Worm (Caenorhabditis elegans) whole organism, late embryonic: ENCODE data around the gene fbxb-37.

Source experiments
- C08G9.2 ChIP-seq: sonication (generic microtip); optimal IDR thresholded peaks from 2 replicates; lab custom pipeline; 2016; ENCODE audit warnings: mild to moderate bottlenecking, missing genetic modification characterization, moderate library complexity, missing compliant biosample characterization
- C38D4.7 ChIP-seq: fragments of 200-800 bp; sonication (Bioruptor generic); optimal IDR thresholded peaks from 2 replicates; lab custom pipeline; 2018; ENCODE audit warnings: mild to moderate bottlenecking, missing genetic modification characterization, moderate library complexity, missing compliant biosample characterization
- F13H6.1 ChIP-seq: sonication (generic microtip); optimal IDR thresholded peaks from 2 replicates; lab custom pipeline; 2016; ENCODE audit warnings: missing genetic modification characterization, missing compliant biosample characterization
- K02D7.2 ChIP-seq: sonication (generic microtip); optimal IDR thresholded peaks from 2 replicates; lab custom pipeline; 2017; ENCODE audit warnings: mild to moderate bottlenecking, missing genetic modification characterization, missing compliant biosample characterization
- K09A11.1 ChIP-seq: sonication (generic microtip); optimal IDR thresholded peaks from 2 replicates; lab custom pipeline; 2017; ENCODE audit warnings: antibody characterized with exemption, mild to moderate bottlenecking, missing genetic modification characterization, missing compliant biosample characterization; ENCODE audit not compliant: insufficient read depth
- T23F11.4 ChIP-seq: fragments of 200-800 bp; sonication (Bioruptor generic); optimal IDR thresholded peaks from 2 replicates; lab custom pipeline; 2018; ENCODE audit warnings: mild to moderate bottlenecking, missing genetic modification characterization, missing compliant biosample characterization
- Y22D7AL.16 ChIP-seq: sonication (generic microtip); optimal IDR thresholded peaks from 2 replicates; lab custom pipeline; 2016; ENCODE audit warnings: missing genetic modification characterization, missing compliant biosample characterization
- ahr-1 ChIP-seq: sonication (generic microtip); optimal IDR thresholded peaks from 2 replicates; lab custom pipeline; 2016; ENCODE audit warnings: missing genetic modification characterization, missing compliant biosample characterization
- ceh-14 ChIP-seq: sonication (generic microtip); optimal IDR thresholded peaks from 2 replicates; lab custom pipeline; 2016; ENCODE audit warnings: missing genotype, missing genetic modification characterization, missing compliant biosample characterization
- ceh-2 ChIP-seq: sonication (generic microtip); optimal IDR thresholded peaks from 2 replicates; lab custom pipeline; 2016; ENCODE audit warnings: missing genotype, missing genetic modification characterization, missing compliant biosample characterization
- ceh-30 ChIP-seq: fragments of 150-350 bp; optimal IDR thresholded peaks from 2 replicates; lab custom pipeline; 2014; ENCODE audit warnings: missing biosample characterization, missing genetic modification characterization
- ceh-31 ChIP-seq: sonication (generic microtip); optimal IDR thresholded peaks from 2 replicates; lab custom pipeline; 2016; ENCODE audit warnings: missing genetic modification characterization, missing compliant biosample characterization
- ceh-34 ChIP-seq: sonication (generic microtip); optimal IDR thresholded peaks from 2 replicates; lab custom pipeline; 2016; ENCODE audit warnings: mild to moderate bottlenecking, missing genetic modification characterization, missing compliant biosample characterization
- ceh-6 ChIP-seq: fragments of 200-800 bp; sonication (Bioruptor generic); optimal IDR thresholded peaks from 2 replicates; lab custom pipeline; 2018; ENCODE audit warnings: mild to moderate bottlenecking, missing genetic modification characterization, missing compliant biosample characterization
- ceh-9 ChIP-seq: sonication (generic microtip); optimal IDR thresholded peaks from 2 replicates; lab custom pipeline; 2016; ENCODE audit warnings: mild to moderate bottlenecking, missing genetic modification characterization, inconsistent platforms, missing compliant biosample characterization
- dmd-4 ChIP-seq: sonication (generic microtip); optimal IDR thresholded peaks from 2 replicates; lab custom pipeline; 2016; ENCODE audit warnings: borderline replicate concordance, missing genetic modification characterization, missing compliant biosample characterization
- elt-2 ChIP-seq: sonication (generic microtip); optimal IDR thresholded peaks from 2 replicates; lab custom pipeline; 2016; ENCODE audit warnings: missing genetic modification reagents, missing genetic modification characterization, missing compliant biosample characterization
- fax-1 ChIP-seq: sonication (generic microtip); optimal IDR thresholded peaks from 2 replicates; lab custom pipeline; 2016; ENCODE audit warnings: missing genotype, missing genetic modification characterization, missing compliant biosample characterization
- fkh-10 ChIP-seq: fragments of 150-350 bp; optimal IDR thresholded peaks from 2 replicates; lab custom pipeline; 2014; ENCODE audit warnings: missing biosample characterization, missing genetic modification reagents, missing genetic modification characterization
- gmeb-2 ChIP-seq: sonication (generic microtip); optimal IDR thresholded peaks from 2 replicates; lab custom pipeline; 2016; ENCODE audit warnings: missing genetic modification characterization, inconsistent platforms, missing compliant biosample characterization
- hlh-30 ChIP-seq: sonication (generic microtip); optimal IDR thresholded peaks from 2 replicates; lab custom pipeline; 2017; ENCODE audit warnings: antibody characterized with exemption, missing genetic modification characterization, missing compliant biosample characterization; ENCODE audit not compliant: insufficient read depth
- hlh-8 ChIP-seq: sonication (generic microtip); optimal IDR thresholded peaks from 2 replicates; lab custom pipeline; 2016; ENCODE audit warnings: missing genotype, missing genetic modification characterization, missing compliant biosample characterization
- lin-11 ChIP-seq: fragments of 200-800 bp; sonication (Bioruptor generic); optimal IDR thresholded peaks from 2 replicates; lab custom pipeline; 2018; ENCODE audit warnings: mild to moderate bottlenecking, missing genetic modification characterization, missing compliant biosample characterization
- madf-2 ChIP-seq: sonication (generic microtip); optimal IDR thresholded peaks from 2 replicates; lab custom pipeline; 2017; ENCODE audit warnings: missing genetic modification characterization, missing compliant biosample characterization
- nfya-1 ChIP-seq: sonication (generic microtip); optimal IDR thresholded peaks from 2 replicates; lab custom pipeline; 2017; ENCODE audit warnings: missing genetic modification characterization, mild to moderate bottlenecking, missing compliant biosample characterization, antibody characterized with exemption, moderate library complexity
- npax-4 ChIP-seq: sonication (generic microtip); optimal IDR thresholded peaks from 2 replicates; lab custom pipeline; 2016; ENCODE audit warnings: missing genetic modification characterization, missing compliant biosample characterization
- pag-3 ChIP-seq: sonication (generic microtip); optimal IDR thresholded peaks from 2 replicates; lab custom pipeline; 2016; ENCODE audit warnings: missing compliant biosample characterization, missing genetic modification characterization, borderline replicate concordance
- pat-9 ChIP-seq: fragments of 200-800 bp; sonication (Bioruptor generic); optimal IDR thresholded peaks from 2 replicates; lab custom pipeline; 2018; ENCODE audit warnings: mild to moderate bottlenecking, missing genetic modification characterization, moderate library complexity, missing compliant biosample characterization
- pax-1 ChIP-seq: fragments of 150-350 bp; optimal IDR thresholded peaks from 2 replicates; lab custom pipeline; 2014; ENCODE audit warnings: missing biosample characterization, missing genetic modification characterization
- ref-2 ChIP-seq: sonication (generic microtip); optimal IDR thresholded peaks from 2 replicates; lab custom pipeline; 2016; ENCODE audit warnings: missing genetic modification characterization, missing compliant biosample characterization
- rnt-1 ChIP-seq: sonication (generic microtip); optimal IDR thresholded peaks from 2 replicates; lab custom pipeline; 2016; ENCODE audit warnings: missing genetic modification characterization, missing compliant biosample characterization
- sox-2 ChIP-seq: fragments of 200-800 bp; sonication (Bioruptor generic); IDR thresholded peaks from 2 replicates; pipeline ENCODE4 v1.3.6; 2022; ENCODE audit warnings: missing genetic modification reagents, missing genetic modification characterization, missing compliant biosample characterization
- syd-9 ChIP-seq: sonication (generic microtip); optimal IDR thresholded peaks from 2 replicates; lab custom pipeline; 2016; ENCODE audit warnings: mild to moderate bottlenecking, missing genetic modification characterization, moderate library complexity, missing compliant biosample characterization
- tbx-2 ChIP-seq: sonication (generic microtip); optimal IDR thresholded peaks from 2 replicates; lab custom pipeline; 2016; ENCODE audit warnings: missing genetic modification characterization, missing compliant biosample characterization
- tbx-7 ChIP-seq: sonication (generic microtip); optimal IDR thresholded peaks from 2 replicates; lab custom pipeline; 2016; ENCODE audit warnings: missing genotype, missing genetic modification characterization, missing compliant biosample characterization
- unc-3 ChIP-seq, 2 experiments: fragments of 200-800 bp in 1 of 2; sonication (Bioruptor generic) in 1 of 2; sonication (generic microtip) in 1 of 2; conservative IDR thresholded peaks in 1 of 2; optimal IDR thresholded peaks in 1 of 2; 2 replicates each; pipeline versions ENCODE4 v1.3.6 to Lab custom; 2016 to 2022; ENCODE audit warnings: missing compliant biosample characterization in 2 of 2, missing genetic modification characterization in 2 of 2, missing genetic modification reagents in 1 of 2
- unc-42 ChIP-seq: sonication (generic microtip); optimal IDR thresholded peaks from 2 replicates; lab custom pipeline; 2016; ENCODE audit warnings: missing genotype, missing genetic modification characterization, missing compliant biosample characterization
- unc-55 ChIP-seq: sonication (generic microtip); optimal IDR thresholded peaks from 2 replicates; lab custom pipeline; 2017; ENCODE audit warnings: missing biosample characterization, missing genetic modification reagents, missing genetic modification characterization
- unc-86 ChIP-seq: sonication (generic microtip); optimal IDR thresholded peaks from 2 replicates; lab custom pipeline; 2016; ENCODE audit warnings: missing genetic modification characterization, missing compliant biosample characterization
- zip-5 ChIP-seq: sonication (generic microtip); optimal IDR thresholded peaks from 2 replicates; lab custom pipeline; 2016; ENCODE audit warnings: missing genetic modification characterization, missing compliant biosample characterization

fbxb-37 gene

ce11 chrII:2099139-2099976, 5.7 kb upstream of the fbxb-37 start, which contains the start of gene math-42:
Gene math-42, plus strand, starts transcription at chrII:2099926.
- TF ChIP-seq sox-2 (GFP tag; lab: Robert Waterston, UW) (no peak), elt-2 (tag; lab: Kevin White, UChicago) (peak; percentile 46)

ce11 chrII:2094924-2095650, 1.4 kb upstream of the fbxb-37 start, which contains the start of gene T16A1.2:
Gene T16A1.2, plus strand, starts transcription at chrII:2095600.
- TF ChIP-seq syd-9 (no peak), ceh-2 (no peak), unc-42 (tag; lab: Kevin White, UChicago) (no peak), tbx-2 (tag; lab: Kevin White, UChicago) (no peak), lin-11 (no peak), K02D7.2 (no peak), ceh-6 (GFP tag; lab: Kevin White, UChicago) (no peak), gmeb-2 (tag; lab: Kevin White, UChicago) (no peak), F13H6.1 (tag; lab: Kevin White, UChicago) (no peak), npax-4 (tag; lab: Kevin White, UChicago) (no peak), dmd-4 (tag; lab: Kevin White, UChicago) (no peak), C38D4.7 (GFP tag; lab: Kevin White, UChicago) (no peak), rnt-1 (no peak), ceh-14 (no peak), unc-86 (no peak), ref-2 (no peak), T23F11.4 (GFP tag; lab: Kevin White, UChicago) (no peak)

- TF ChIP-seq ceh-34 (tag; lab: Kevin White, UChicago) (no peak), unc-55 (GFP tag; lab: Kevin White, UChicago) (no peak), ceh-14 (no peak), hlh-30 (tag; lab: Kevin White, UChicago) (no peak), sox-2 (GFP tag; lab: Robert Waterston, UW) (no peak), C38D4.7 (GFP tag; lab: Kevin White, UChicago) (no peak), ceh-9 (no peak), syd-9 (no peak), hlh-8 (tag; lab: Kevin White, UChicago) (no peak), ceh-31 (tag; lab: Kevin White, UChicago) (no peak), npax-4 (tag; lab: Kevin White, UChicago) (no peak), fkh-10 (GFP tag; lab: Kevin White, UChicago) (no peak)
Observed at ce11 chrII:2091972-2092371, 1.7 kb downstream of the fbxb-37 start, which contains the start of gene T16A1.10. Gene T16A1.10, minus strand, starts transcription at chrII:2092094.

ce11 chrII:2090605-2091004, 3.1 kb downstream of the fbxb-37 start, which contains the start of gene trpl-5:
Gene trpl-5, minus strand, starts transcription at chrII:2090636.
- TF ChIP-seq zip-5 (no peak), pag-3 (tag; lab: Kevin White, UChicago) (no peak), ceh-9 (no peak), pat-9 (tag; lab: Kevin White, UChicago) (no peak), ceh-30 (tag; lab: Kevin White, UChicago) (no peak), elt-2 (tag; lab: Kevin White, UChicago) (peak; percentile 80)

- TF ChIP-seq Y22D7AL.16 (tag; lab: Kevin White, UChicago) (no peak), madf-2 (tag; lab: Kevin White, UChicago) (no peak), ahr-1 (tag; lab: Kevin White, UChicago) (no peak), pax-1 (tag; lab: Kevin White, UChicago) (no peak), ceh-34 (tag; lab: Kevin White, UChicago) (no peak), K09A11.1 (no peak), dmd-4 (tag; lab: Kevin White, UChicago) (no peak), nfya-1 (tag; lab: Kevin White, UChicago) (no peak), ceh-2 (no peak), C08G9.2 (no peak), K02D7.2 (no peak), elt-2 (tag; lab: Kevin White, UChicago) (no peak), unc-3 (GFP tag; conservative IDR thresholded peaks at IDR 0.05; lab: Robert Waterston, UW) (no peak), unc-3 (tag; optimal IDR thresholded peaks at IDR 0.05; lab: Kevin White, UChicago) (no peak), zip-5 (no peak), fax-1 (tag; lab: Kevin White, UChicago) (no peak), tbx-7 (tag; lab: Kevin White, UChicago) (no peak)
Observed at ce11 chrII:2087206-2087605, 6.5 kb downstream of the fbxb-37 start.
